Fruit fly (Drosophila melanogaster) whole organism, embryonic: ENCODE measurements around the gene Ndae1.

Experiments
- Atf6 ChIP-seq: fragments of 200-800 bp; sonication (Bioruptor generic); IDR thresholded peaks from 2 replicates; pipeline ENCODE4 v1.3.6; 2022; ENCODE audit warnings: missing biosample characterization, missing genetic modification characterization
- BEAF-32 ChIP-seq: fragments of 200-800 bp; sonication (Bioruptor generic); optimal IDR thresholded peaks from 3 replicates; lab custom pipeline; 2017; ENCODE audit warnings: missing biosample characterization, missing genetic modification characterization, mild to moderate bottlenecking, moderate library complexity, missing genetic modification reagents
- Bdp1 ChIP-seq: fragments of 200-800 bp; sonication (Bioruptor generic); optimal IDR thresholded peaks from 3 replicates; lab custom pipeline; 2016; ENCODE audit warnings: missing biosample characterization, missing genetic modification characterization
- Blimp-1 ChIP-seq: fragments of 200-800 bp; sonication (Bioruptor generic); optimal IDR thresholded peaks from 3 replicates; lab custom pipeline; 2018; ENCODE audit warnings: missing biosample characterization, missing genetic modification characterization, mild to moderate bottlenecking, moderate library complexity, missing genetic modification reagents
- CG10321 ChIP-seq: fragments of 200-800 bp; sonication (Bioruptor generic); IDR thresholded peaks from 2 replicates; pipeline ENCODE4 v1.3.6; 2022; ENCODE audit warnings: missing biosample characterization, missing genetic modification characterization
- CG11093 ChIP-seq: fragments of 200-800 bp; sonication (Bioruptor generic); IDR thresholded peaks from 3 replicates; pipeline ENCODE4 v1.3.6; 2022; ENCODE audit warnings: missing biosample characterization, missing genetic modification characterization
- CG11696 ChIP-seq: fragments of 200-800 bp; sonication (Bioruptor generic); IDR thresholded peaks from 2 replicates; pipeline ENCODE4 v1.3.6; 2022; ENCODE audit warnings: missing biosample characterization, missing genetic modification characterization
- CG11723 ChIP-seq: fragments of 200-800 bp; sonication (Bioruptor generic); optimal IDR thresholded peaks from 2 replicates; lab custom pipeline; 2017; ENCODE audit warnings: missing biosample characterization, mild to moderate bottlenecking, missing genetic modification characterization
- CG13894 ChIP-seq: fragments of 200-800 bp; sonication (Bioruptor generic); optimal IDR thresholded peaks from 3 replicates; lab custom pipeline; 2018; ENCODE audit warnings: missing biosample characterization, mild to moderate bottlenecking, missing genetic modification characterization, moderate library complexity
- CG15011 ChIP-seq: fragments of 200-800 bp; sonication (Bioruptor generic); optimal IDR thresholded peaks from 3 replicates; lab custom pipeline; 2018; ENCODE audit warnings: missing biosample characterization, mild to moderate bottlenecking, missing genetic modification characterization
- CG1647 ChIP-seq: fragments of 200-800 bp; sonication (Bioruptor generic); optimal IDR thresholded peaks from 3 replicates; lab custom pipeline; 2016; ENCODE audit warnings: missing biosample characterization, missing genetic modification characterization
- CG17802 ChIP-seq: fragments of 200-800 bp; sonication (Bioruptor generic); optimal IDR thresholded peaks from 2 replicates; lab custom pipeline; 2018; ENCODE audit warnings: missing biosample characterization, mild to moderate bottlenecking, missing genetic modification characterization, moderate library complexity
- CG2116 ChIP-seq: fragments of 200-800 bp; sonication (Bioruptor generic); optimal IDR thresholded peaks from 3 replicates; lab custom pipeline; 2018; ENCODE audit warnings: missing biosample characterization, mild to moderate bottlenecking, missing genetic modification characterization
- CG30020 ChIP-seq: fragments of 200-800 bp; optimal IDR thresholded peaks from 2 replicates; lab custom pipeline; 2019; ENCODE audit warnings: missing biosample characterization, mild to moderate bottlenecking, missing genetic modification characterization, moderate library complexity
- CG33557 ChIP-seq: fragments of 200-800 bp; sonication (Bioruptor generic); optimal IDR thresholded peaks from 2 replicates; lab custom pipeline; 2019; ENCODE audit warnings: missing biosample characterization, mild to moderate bottlenecking, missing genetic modification characterization, moderate library complexity
- CG7745 ChIP-seq: fragments of 200-800 bp; sonication (Bioruptor generic); optimal IDR thresholded peaks from 2 replicates; lab custom pipeline; 2018; ENCODE audit warnings: missing biosample characterization, mild to moderate bottlenecking, missing genetic modification characterization, moderate library complexity
- CG8281 ChIP-seq: fragments of 200-800 bp; sonication (Bioruptor generic); optimal IDR thresholded peaks from 2 replicates; lab custom pipeline; 2018; ENCODE audit warnings: missing biosample characterization, mild to moderate bottlenecking, missing genetic modification characterization, moderate library complexity
- CTCF ChIP-seq: fragments of 200-800 bp; sonication (Bioruptor generic); optimal IDR thresholded peaks from 2 replicates; lab custom pipeline; 2017; ENCODE audit warnings: missing biosample characterization, mild to moderate bottlenecking, missing genetic modification characterization, moderate library complexity
- Doc3 ChIP-seq: fragments of 200-800 bp; sonication (Bioruptor generic); IDR thresholded peaks from 3 replicates; pipeline ENCODE4 v1.3.6; 2022; ENCODE audit warnings: missing biosample characterization, missing genetic modification characterization; ENCODE audit not compliant: partially characterized antibody
- Eip74EF ChIP-seq, 2 experiments: fragments of 200-800 bp in 1 of 2; fragments of >200 bp in 1 of 2; sonication (Bioruptor generic) in 1 of 2; optimal IDR thresholded peaks; 2 replicates each; lab custom pipeline; 2017 to 2019; ENCODE audit warnings: missing biosample characterization in 2 of 2, missing genetic modification characterization in 2 of 2, mild to moderate bottlenecking in 1 of 2, moderate library complexity in 1 of 2
- HLH3B ChIP-seq: fragments of 200-800 bp; sonication (Bioruptor generic); IDR thresholded peaks from 2 replicates; pipeline ENCODE4 v1.3.6; 2022; ENCODE audit warnings: missing biosample characterization, missing genetic modification characterization
- HLH54F ChIP-seq: fragments of 200-800 bp; sonication (Bioruptor generic); optimal IDR thresholded peaks from 3 replicates; lab custom pipeline; 2016; ENCODE audit warnings: missing biosample characterization, missing genetic modification characterization
- Hand ChIP-seq: fragments of 200-800 bp; sonication (Bioruptor generic); optimal IDR thresholded peaks from 2 replicates; lab custom pipeline; 2017; ENCODE audit warnings: mild to moderate bottlenecking, missing biosample characterization, missing genetic modification reagents, missing genetic modification characterization
- Meics ChIP-seq: fragments of 200-800 bp; sonication (Bioruptor generic); optimal IDR thresholded peaks from 2 replicates; lab custom pipeline; 2017; ENCODE audit warnings: missing biosample characterization, mild to moderate bottlenecking, missing genetic modification characterization
- Mes4 ChIP-seq: fragments of 200-800 bp; sonication (Bioruptor generic); optimal IDR thresholded peaks from 2 replicates; lab custom pipeline; 2016; ENCODE audit warnings: missing biosample characterization, missing genetic modification characterization
- Myb ChIP-seq: fragments of 200-800 bp; sonication (Bioruptor generic); optimal IDR thresholded peaks from 2 replicates; lab custom pipeline; 2016; ENCODE audit warnings: missing biosample characterization, missing genetic modification characterization
- Nf-YB ChIP-seq: fragments of 200-800 bp; sonication (Bioruptor generic); optimal IDR thresholded peaks from 3 replicates; lab custom pipeline; 2019; ENCODE audit warnings: missing biosample characterization, mild to moderate bottlenecking, missing genetic modification characterization, moderate library complexity
- Oaz ChIP-seq: fragments of 200-800 bp; sonication (Bioruptor generic); IDR thresholded peaks from 2 replicates; pipeline ENCODE4 v1.3.6; 2022; ENCODE audit warnings: missing biosample characterization, missing genetic modification characterization
- Opbp ChIP-seq: fragments of 200-800 bp; sonication (Bioruptor generic); IDR thresholded peaks from 3 replicates; pipeline ENCODE4 v1.3.6; 2022; ENCODE audit warnings: missing biosample characterization, missing genetic modification characterization; ENCODE audit not compliant: partially characterized antibody
- Optix ChIP-seq: fragments of 200-800 bp; sonication (Bioruptor generic); IDR thresholded peaks from 3 replicates; pipeline ENCODE4 v1.3.6; 2022; ENCODE audit warnings: missing biosample characterization, missing genetic modification characterization
- Pdp1 ChIP-seq, 2 experiments: fragments of 200-800 bp; sonication (Bioruptor generic); optimal IDR thresholded peaks; 3 replicates each; lab custom pipeline; 2016; ENCODE audit warnings: missing biosample characterization in 2 of 2, missing genetic modification characterization in 2 of 2, mild to moderate bottlenecking in 1 of 2, moderate library complexity in 1 of 2
- Side ChIP-seq: fragments of 200-800 bp; sonication (Bioruptor generic); optimal IDR thresholded peaks from 2 replicates; lab custom pipeline; 2016; ENCODE audit warnings: missing biosample characterization, missing genetic modification characterization
- Spps ChIP-seq: fragments of 200-800 bp; sonication (Bioruptor generic); optimal IDR thresholded peaks from 2 replicates; lab custom pipeline; 2018; ENCODE audit warnings: missing biosample characterization, mild to moderate bottlenecking, missing genetic modification characterization
- amos ChIP-seq: fragments of 200-800 bp; sonication (Bioruptor generic); IDR thresholded peaks from 2 replicates; pipeline ENCODE4 v1.3.6; 2022; ENCODE audit warnings: missing biosample characterization, missing genetic modification characterization; ENCODE audit not compliant: partially characterized antibody
- ase ChIP-seq: fragments of 200-800 bp; sonication (Bioruptor generic); IDR thresholded peaks from 3 replicates; pipeline ENCODE4 v1.3.6; 2022; ENCODE audit warnings: missing biosample characterization, missing genetic modification characterization
- bbx ChIP-seq: fragments of 200-800 bp; sonication (Bioruptor generic); IDR thresholded peaks from 2 replicates; pipeline ENCODE4 v1.3.6; 2022; ENCODE audit warnings: missing biosample characterization, missing genetic modification characterization; ENCODE audit not compliant: partially characterized antibody
- dimm ChIP-seq: fragments of 200-800 bp; sonication (Bioruptor generic); IDR thresholded peaks from 2 replicates; pipeline ENCODE4 v1.3.6; 2022; ENCODE audit warnings: missing biosample characterization, missing genetic modification characterization
- ems ChIP-seq: fragments of 200-800 bp; sonication (Bioruptor generic); optimal IDR thresholded peaks from 3 replicates; lab custom pipeline; 2016; ENCODE audit warnings: missing biosample characterization, missing genetic modification characterization
- esg ChIP-seq: fragments of 200-800 bp; sonication (Bioruptor generic); conservative IDR thresholded peaks from 2 replicates; pipeline ENCODE4 v1.3.6; 2022; ENCODE audit warnings: missing biosample characterization, missing genetic modification characterization
- hth ChIP-seq: fragments of >200 bp; optimal IDR thresholded peaks from 2 replicates; lab custom pipeline; 2017; ENCODE audit warnings: inconsistent platforms
- jing ChIP-seq: fragments of 200-800 bp; sonication (Bioruptor generic); optimal IDR thresholded peaks from 2 replicates; lab custom pipeline; 2018; ENCODE audit warnings: missing biosample characterization, mild to moderate bottlenecking, missing genetic modification characterization
- lbe ChIP-seq: fragments of 200-800 bp; sonication (Bioruptor generic); optimal IDR thresholded peaks from 2 replicates; lab custom pipeline; 2016; ENCODE audit warnings: missing biosample characterization, mild to moderate bottlenecking, missing genetic modification characterization
- pho ChIP-seq: fragments of 200-800 bp; sonication (Bioruptor generic); optimal IDR thresholded peaks from 2 replicates; lab custom pipeline; 2016; ENCODE audit warnings: missing biosample characterization, missing genetic modification characterization
- repo ChIP-seq: fragments of 200-800 bp; sonication (Bioruptor generic); optimal IDR thresholded peaks from 2 replicates; lab custom pipeline; 2016; ENCODE audit warnings: missing biosample characterization, missing genetic modification characterization
- sd ChIP-seq: fragments of 200-800 bp; sonication (Bioruptor generic); optimal IDR thresholded peaks from 3 replicates; lab custom pipeline; 2018; ENCODE audit warnings: missing biosample characterization, mild to moderate bottlenecking, missing genetic modification characterization, moderate library complexity
- sqz ChIP-seq: fragments of 200-800 bp; sonication (Bioruptor generic); optimal IDR thresholded peaks from 3 replicates; lab custom pipeline; 2018; ENCODE audit warnings: missing biosample characterization, mild to moderate bottlenecking, missing genetic modification characterization
- tin ChIP-seq: fragments of 200-800 bp; sonication (Bioruptor generic); optimal IDR thresholded peaks from 3 replicates; lab custom pipeline; 2016; ENCODE audit warnings: missing biosample characterization, missing genetic modification characterization
- trem ChIP-seq: fragments of 200-800 bp; optimal IDR thresholded peaks from 3 replicates; lab custom pipeline; 2019; ENCODE audit warnings: missing biosample characterization, mild to moderate bottlenecking, missing genetic modification characterization, moderate library complexity
- tup ChIP-seq: fragments of 200-800 bp; sonication (Bioruptor generic); optimal IDR thresholded peaks from 2 replicates; lab custom pipeline; 2016; ENCODE audit warnings: missing biosample characterization, mild to moderate bottlenecking, missing genetic modification characterization, moderate library complexity
- twi ChIP-seq: fragments of 200-800 bp; optimal IDR thresholded peaks from 2 replicates; lab custom pipeline; 2019; ENCODE audit warnings: missing biosample characterization, mild to moderate bottlenecking, missing genetic modification characterization, moderate library complexity
- usp ChIP-seq: fragments of >200 bp; optimal IDR thresholded peaks from 2 replicates; lab custom pipeline; 2017; ENCODE audit warnings: missing biosample characterization, missing genetic modification characterization

Ndae1 gene

DNA sequence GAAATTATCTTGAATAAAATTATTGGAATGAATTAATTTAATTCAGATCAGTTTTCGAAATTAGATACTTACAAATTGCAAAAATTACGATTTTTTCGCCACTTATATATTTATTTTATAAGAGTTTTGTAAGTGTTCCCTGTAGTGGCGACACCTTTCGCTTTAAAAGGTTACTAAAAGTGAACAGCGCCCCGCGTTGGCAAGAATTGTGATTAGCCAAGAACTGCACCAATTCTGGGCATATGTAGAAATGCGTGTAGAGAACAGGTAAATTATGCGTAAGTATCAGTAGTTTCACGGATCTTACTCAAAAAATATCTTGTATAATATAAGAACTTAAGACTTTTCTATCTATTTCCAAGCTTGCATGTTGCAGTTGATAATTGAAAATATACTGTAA, 32.3 kb upstream of the Ndae1 start (continued):
- TF ChIP-seq Opbp (GFP tag; lab: Robert Waterston, UW) (peak; percentile 28; the same call in 1 of the 3 replicates), Doc3 (GFP tag; lab: Robert Waterston, UW) (no peak), Hand (GFP tag; lab: Kevin White, UChicago) (no peak), CG10321 (GFP tag; lab: Robert Waterston, UW) (no peak), tin (GFP tag; lab: Kevin White, UChicago) (peak; percentile 57), Myb (peak; percentile 29), Optix (GFP tag; lab: Robert Waterston, UW) (peak; percentile 58; the same call in 2 of the 3 replicates), jing (GFP tag; lab: Kevin White, UChicago) (peak; percentile 16), usp (GFP tag; lab: Kevin White, UChicago) (no peak), bbx (GFP tag; lab: Robert Waterston, UW) (peak; percentile 31; the same call in 1 of the 2 replicates), amos (GFP tag; lab: Robert Waterston, UW) (peak; percentile 79), Blimp-1 (GFP tag; lab: Kevin White, UChicago) (peak; percentile 44), CG11093 (no peak), CG33557 (GFP tag; lab: Kevin White, UChicago) (no peak), pho (GFP tag; lab: Kevin White, UChicago) (peak; percentile 17), Oaz (GFP tag; lab: Robert Waterston, UW) (peak; percentile 38; the same call in 1 of the 2 replicates), CG13894 (peak; percentile 27), CG17802 (tag; lab: Kevin White, UChicago) (peak; percentile 52), trem (tag; lab: Kevin White, UChicago) (peak; percentile 40), tup (GFP tag; lab: Kevin White, UChicago) (peak; percentile 9), hth (no peak), CG8281 (no peak), Bdp1 (peak; percentile 27), CG30020 (no peak), HLH54F (peak; percentile 49), ase (GFP tag; lab: Robert Waterston, UW) (peak; percentile 50; the same call in 1 of the 3 replicates), CG11723 (GFP tag; lab: Kevin White, UChicago) (no peak), Eip74EF (GFP tag; optimal IDR thresholded peaks at IDR 0.05; lab: Kevin White, UChicago) (no peak), Pdp1 (GFP tag; optimal IDR thresholded peaks at IDR 0.05; lab: Kevin White, UChicago) (peak; percentile 67 to 78), Meics (peak; percentile 48), Side (GFP tag; lab: Kevin White, UChicago) (peak; percentile 25), BEAF-32 (GFP tag; lab: Kevin White, UChicago) (peak; percentile 2), twi (tag; lab: Kevin White, UChicago) (peak; percentile 46), Atf6 (no peak), sd (peak; percentile 23), CTCF (GFP tag; lab: Kevin White, UChicago) (peak; percentile 99), CG15011 (GFP tag; lab: Kevin White, UChicago) (no peak), HLH3B (GFP tag; lab: Robert Waterston, UW) (no peak), Mes4 (GFP tag; lab: Kevin White, UChicago) (peak; percentile 8), CG2116 (GFP tag; lab: Kevin White, UChicago) (no peak), ems (peak; percentile 46), CG1647 (GFP tag; lab: Kevin White, UChicago) (peak; percentile 39), lbe (GFP tag; lab: Kevin White, UChicago) (peak; percentile 1), dimm (no peak), Nf-YB (GFP tag; lab: Kevin White, UChicago) (no peak), sqz (no peak), repo (GFP tag; lab: Kevin White, UChicago) (peak; percentile 18), Spps (no peak), CG11696 (GFP tag; lab: Robert Waterston, UW) (no peak), CG7745 (tag; lab: Kevin White, UChicago) (no peak), esg (GFP tag; lab: Robert Waterston, UW) (peak; percentile 27; the same call in 1 of the 2 replicates)
